Fruit fly (Drosophila melanogaster) whole organism, wandering third instar larva: Measurements from ENCODE around the gene PpV.

Experiments
- Abd-B ChIP-seq: fragments of >200 bp; optimal IDR thresholded peaks from 2 replicates; lab custom pipeline; 2017; ENCODE audit warnings: missing biosample characterization, missing genetic modification characterization
- CG32264 ChIP-seq: fragments of 200-800 bp; sonication (Bioruptor generic); optimal IDR thresholded peaks from 2 replicates; lab custom pipeline; 2016; ENCODE audit warnings: missing biosample characterization, missing genetic modification characterization
- CG9705 ChIP-seq: fragments of 200-800 bp; sonication (Bioruptor generic); optimal IDR thresholded peaks from 2 replicates; lab custom pipeline; 2018; ENCODE audit warnings: missing biosample characterization, mild to moderate bottlenecking, missing genetic modification characterization
- CrebA ChIP-seq: fragments of 200-800 bp; sonication (Bioruptor generic); optimal IDR thresholded peaks from 2 replicates; lab custom pipeline; 2016; ENCODE audit warnings: missing biosample characterization, mild to moderate bottlenecking, missing genetic modification characterization, borderline replicate concordance
- Dfd ChIP-seq: fragments of >200 bp; optimal IDR thresholded peaks from 2 replicates; lab custom pipeline; 2017; ENCODE audit warnings: missing biosample characterization, missing genetic modification characterization
- Dif ChIP-seq: fragments of 200-275, 200-300 bp; sonication (Bioruptor generic); optimal IDR thresholded peaks from 2 replicates; lab custom pipeline; 2018; ENCODE audit warnings: missing biosample characterization, missing genetic modification characterization; ENCODE audit not compliant: partially characterized antibody
- GATAd ChIP-seq: sonication (Bioruptor generic); optimal IDR thresholded peaks from 2 replicates; lab custom pipeline; 2016; ENCODE audit warnings: missing biosample characterization, missing genetic modification characterization
- HLH106 ChIP-seq: fragments of 200-800 bp; optimal IDR thresholded peaks from 3 replicates; lab custom pipeline; 2019; ENCODE audit warnings: missing biosample characterization, mild to moderate bottlenecking, missing genetic modification characterization, moderate library complexity
- Hnf4 ChIP-seq: fragments of 200-800 bp; sonication (Bioruptor generic); optimal IDR thresholded peaks from 2 replicates; lab custom pipeline; 2016; ENCODE audit warnings: missing biosample characterization, mild to moderate bottlenecking, missing genetic modification characterization
- Hr78 ChIP-seq: fragments of >200 bp; optimal IDR thresholded peaks from 2 replicates; lab custom pipeline; 2017; ENCODE audit warnings: missing biosample characterization, missing genetic modification characterization
- Hr83 ChIP-seq: fragments of 200-300 bp; sonication (Bioruptor generic); optimal IDR thresholded peaks from 2 replicates; lab custom pipeline; 2016; ENCODE audit warnings: missing biosample characterization, mild to moderate bottlenecking, missing genetic modification characterization, moderate library complexity; ENCODE audit not compliant: poor library complexity, severe bottlenecking
- Jra ChIP-seq: sonication (Bioruptor generic); optimal IDR thresholded peaks from 2 replicates; lab custom pipeline; 2016; ENCODE audit warnings: missing biosample characterization, missing genetic modification characterization
- Mio ChIP-seq: sonication (Bioruptor generic); optimal IDR thresholded peaks from 2 replicates; lab custom pipeline; 2016; ENCODE audit warnings: missing biosample characterization, missing genetic modification characterization
- Myc ChIP-seq: fragments of >200 bp; optimal IDR thresholded peaks from 2 replicates; lab custom pipeline; 2017
- N ChIP-seq: fragments of >200 bp; optimal IDR thresholded peaks from 2 replicates; lab custom pipeline; 2018; ENCODE audit warnings: missing biosample characterization, missing external identifiers, missing genetic modification characterization
- OdsH ChIP-seq: fragments of 200-800 bp; sonication (Bioruptor generic); optimal IDR thresholded peaks from 2 replicates; lab custom pipeline; 2016; ENCODE audit warnings: missing biosample characterization, mild to moderate bottlenecking, missing genetic modification characterization
- Rel ChIP-seq, 2 experiments: fragments of 200-800 bp; sonication (Bioruptor generic) in 1 of 2; optimal IDR thresholded peaks; 2 replicates in 1 of 2; 3 replicates in 1 of 2; lab custom pipeline; 2016 to 2019; ENCODE audit warnings: mild to moderate bottlenecking in 2 of 2, missing biosample characterization in 2 of 2, missing genetic modification characterization in 2 of 2, moderate library complexity in 1 of 2
- Sp1 ChIP-seq: fragments of 200-800 bp; sonication (Bioruptor generic); optimal IDR thresholded peaks from 3 replicates; lab custom pipeline; 2019; ENCODE audit warnings: missing biosample characterization, mild to moderate bottlenecking, missing genetic modification characterization, moderate library complexity
- Vsx2 ChIP-seq: fragments of 200-300, 225-300 bp; sonication (Bioruptor generic); optimal IDR thresholded peaks from 2 replicates; lab custom pipeline; 2018; ENCODE audit warnings: missing biosample characterization, missing genetic modification characterization; ENCODE audit not compliant: partially characterized antibody
- br ChIP-seq: fragments of 200-800 bp; sonication (Bioruptor generic); optimal IDR thresholded peaks from 2 replicates; lab custom pipeline; 2016; ENCODE audit warnings: missing biosample characterization, missing genetic modification characterization
- brk ChIP-seq: fragments of 200-800 bp; sonication (Bioruptor generic); optimal IDR thresholded peaks from 2 replicates; lab custom pipeline; 2016; ENCODE audit warnings: missing biosample characterization, mild to moderate bottlenecking, missing genetic modification characterization
- dl ChIP-seq, 2 experiments: fragments of 175-275, 200-275 bp in 1 of 2; fragments of 200-275 bp in 1 of 2; sonication (Bioruptor generic); optimal IDR thresholded peaks; lab custom pipeline; 2018; ENCODE audit warnings: mild to moderate bottlenecking in 2 of 2, missing biosample characterization in 2 of 2, missing genetic modification characterization in 2 of 2, moderate library complexity in 2 of 2; ENCODE audit not compliant: partially characterized antibody in 2 of 2, insufficient read depth in 1 of 2
- dmrt93B ChIP-seq: fragments of 200-800 bp; sonication (Bioruptor generic); optimal IDR thresholded peaks from 2 replicates; lab custom pipeline; 2018; ENCODE audit warnings: missing biosample characterization, mild to moderate bottlenecking, missing genetic modification characterization
- dsf ChIP-seq: sonication (Bioruptor generic); optimal IDR thresholded peaks from 2 replicates; lab custom pipeline; 2016; ENCODE audit warnings: missing biosample characterization, missing genetic modification characterization, borderline replicate concordance
- ey ChIP-seq: fragments of 200-800 bp; sonication (Bioruptor generic); optimal IDR thresholded peaks from 2 replicates; lab custom pipeline; 2016; ENCODE audit warnings: missing biosample characterization, missing genetic modification characterization
- foxo ChIP-seq, 2 experiments: fragments of 200-800 bp; sonication (Bioruptor generic); optimal IDR thresholded peaks; 2 replicates in 1 of 2; 3 replicates in 1 of 2; lab custom pipeline; 2016 to 2017; ENCODE audit warnings: missing biosample characterization in 2 of 2, missing genetic modification characterization in 2 of 2
- fru ChIP-seq: fragments of 200-800 bp; sonication (Bioruptor generic); optimal IDR thresholded peaks from 3 replicates; lab custom pipeline; 2016; ENCODE audit warnings: missing biosample characterization, mild to moderate bottlenecking, missing genetic modification characterization
- h ChIP-seq: fragments of 200-800 bp; sonication (Bioruptor generic); optimal IDR thresholded peaks from 3 replicates; lab custom pipeline; 2016; ENCODE audit warnings: missing biosample characterization, mild to moderate bottlenecking, missing genetic modification characterization
- jim ChIP-seq: fragments of 175-275, 200-325 bp; sonication (Bioruptor generic); optimal IDR thresholded peaks from 2 replicates; lab custom pipeline; 2016; ENCODE audit warnings: missing biosample characterization, mild to moderate bottlenecking, missing genetic modification characterization
- lola ChIP-seq: fragments of >200 bp; optimal IDR thresholded peaks from 2 replicates; lab custom pipeline; 2017; ENCODE audit warnings: missing biosample characterization, missing genetic modification characterization
- pan ChIP-seq: fragments of >200 bp; optimal IDR thresholded peaks from 2 replicates; lab custom pipeline; 2017
- psq ChIP-seq: fragments of 200-800 bp; sonication (Bioruptor generic); optimal IDR thresholded peaks from 3 replicates; lab custom pipeline; 2017; ENCODE audit warnings: missing biosample characterization, mild to moderate bottlenecking, missing genetic modification characterization, moderate library complexity
- rgr ChIP-seq: fragments of 200-800 bp; sonication (Bioruptor generic); optimal IDR thresholded peaks from 3 replicates; lab custom pipeline; 2016; ENCODE audit warnings: missing biosample characterization, mild to moderate bottlenecking, missing genetic modification characterization
- sage ChIP-seq: fragments of 200-800 bp; sonication (Bioruptor generic); optimal IDR thresholded peaks from 2 replicates; lab custom pipeline; 2016; ENCODE audit warnings: missing biosample characterization, mild to moderate bottlenecking, missing genetic modification characterization
- sv ChIP-seq: fragments of 200-800 bp; sonication (Bioruptor generic); optimal IDR thresholded peaks from 3 replicates; lab custom pipeline; 2016; ENCODE audit warnings: missing biosample characterization, missing genetic modification characterization
- tai ChIP-seq: sonication (Bioruptor generic); optimal IDR thresholded peaks from 2 replicates; lab custom pipeline; 2016; ENCODE audit warnings: missing biosample characterization, missing genetic modification characterization
- usp ChIP-seq: fragments of >200 bp; optimal IDR thresholded peaks from 2 replicates; lab custom pipeline; 2017; ENCODE audit warnings: missing biosample characterization, missing genetic modification characterization
- woc ChIP-seq: sonication (Bioruptor generic); optimal IDR thresholded peaks from 2 replicates; lab custom pipeline; 2016; ENCODE audit warnings: missing biosample characterization, mild to moderate bottlenecking, missing genetic modification characterization

PpV gene

dm6 chrX:6332988-6333719 lies 39.6 kb downstream of the PpV start:
- TF ChIP-seq OdsH (GFP tag; lab: Kevin White, UChicago): no peak
- TF ChIP-seq Rel (GFP tag; optimal IDR thresholded peaks at IDR 0.05; lab: Kevin White, UChicago): no peak
- peak; percentile 93 for TF ChIP-seq Rel (tag; optimal IDR thresholded peaks at IDR 0.05; lab: Kevin White, UChicago)
- TF ChIP-seq rgr (GFP tag; lab: Kevin White, UChicago): peak; percentile 2
- TF ChIP-seq dmrt93B: no peak
- peak; percentile 4 for TF ChIP-seq ey
- no peak for TF ChIP-seq sage (GFP tag; lab: Kevin White, UChicago)
- TF ChIP-seq foxo (GFP tag; optimal IDR thresholded peaks at IDR 0.05; lab: Kevin White, UChicago): peak in 1 of 2 experiments; percentile 15
- TF ChIP-seq dl (GFP tag; optimal IDR thresholded peaks at IDR 0.05; lab: Kevin White, UChicago; ENCODE audit: insufficient read depth in 1 of 2, partially characterized antibody in 2 of 2): no peak

DNA sequence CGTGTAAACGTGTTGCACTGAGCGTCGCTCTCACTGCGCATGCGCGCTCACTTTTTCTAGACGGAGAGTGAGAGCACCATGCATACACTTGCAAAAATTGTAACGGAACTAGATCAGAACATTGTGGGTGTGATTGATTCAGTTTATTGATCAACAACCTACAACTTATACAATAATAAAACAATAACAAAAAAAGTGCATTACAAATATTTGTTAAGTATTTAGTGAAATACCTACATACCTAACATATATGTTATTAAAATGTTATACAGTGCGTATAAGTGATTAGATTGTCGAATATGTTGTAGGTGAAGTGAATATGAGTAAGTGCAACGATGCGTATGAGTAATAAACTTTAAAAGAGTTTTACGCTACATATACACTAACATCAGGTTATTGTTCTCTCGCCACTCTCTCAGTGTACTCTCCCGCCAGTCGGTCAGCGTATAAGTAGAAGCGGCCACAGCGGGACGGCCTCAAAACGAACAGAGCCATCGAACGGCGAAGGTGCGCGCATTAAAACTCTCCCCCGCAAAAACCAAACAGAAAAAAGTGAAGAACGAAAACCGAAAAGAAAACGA lies 42.3 kb downstream of the PpV start, which contains the start of gene CG42240:
Gene CG42240 (plus strand): TSS at position 474 of the 581 bp plus-strand sequence.
- TF ChIP-seq Mio (GFP tag; lab: Kevin White, UChicago) (no peak), Vsx2 (GFP tag; lab: Kevin White, UChicago) (no peak), Jra (GFP tag; lab: Kevin White, UChicago) (peak; percentile 53), dl (GFP tag; optimal IDR thresholded peaks at IDR 0.05; lab: Kevin White, UChicago; ENCODE audit: insufficient read depth in 1 of 2, partially characterized antibody in 2 of 2) (peak in 1 of 2 experiments; percentile 24), tai (GFP tag; lab: Kevin White, UChicago) (no peak), sage (GFP tag; lab: Kevin White, UChicago) (peak; percentile 43), h (peak; percentile 92), pan (lab: Kevin White, UChicago) (no peak), Myc (no peak), Rel (GFP tag; optimal IDR thresholded peaks at IDR 0.05; lab: Kevin White, UChicago) (peak; percentile 49), Rel (tag; optimal IDR thresholded peaks at IDR 0.05; lab: Kevin White, UChicago) (peak; percentile 59), N (GFP tag; lab: Kevin White, UChicago) (no peak), Hr78 (no peak), woc (GFP tag; lab: Kevin White, UChicago) (peak; percentile 69), psq (GFP tag; lab: Kevin White, UChicago) (peak; percentile 87), HLH106 (tag; lab: Kevin White, UChicago) (peak; percentile 90), CG9705 (peak; percentile 84), brk (peak; percentile 75), jim (GFP tag; lab: Kevin White, UChicago) (no peak), dsf (GFP tag; lab: Kevin White, UChicago) (peak; percentile 31), sv (GFP tag; lab: Kevin White, UChicago) (peak; percentile 61), Dfd (GFP tag; lab: Kevin White, UChicago) (no peak), Sp1 (GFP tag; lab: Kevin White, UChicago) (peak; percentile 94), rgr (GFP tag; lab: Kevin White, UChicago) (peak; percentile 84), Hnf4 (GFP tag; lab: Kevin White, UChicago) (peak; percentile 75), foxo (GFP tag; optimal IDR thresholded peaks at IDR 0.05; lab: Kevin White, UChicago) (peak; percentile 49 to 90), Hr83 (GFP tag; lab: Kevin White, UChicago) (no peak), CG32264 (GFP tag; lab: Kevin White, UChicago) (peak; percentile 61), fru (peak; percentile 92), dmrt93B (peak; percentile 90), CrebA (GFP tag; lab: Kevin White, UChicago) (peak; percentile 54), Abd-B (GFP tag; lab: Kevin White, UChicago) (no peak), lola (GFP tag; lab: Kevin White, UChicago) (no peak), ey (peak; percentile 87), usp (GFP tag; lab: Kevin White, UChicago) (no peak), br (GFP tag; lab: Kevin White, UChicago) (peak; percentile 87), GATAd (peak; percentile 23), OdsH (GFP tag; lab: Kevin White, UChicago) (peak; percentile 89), Dif (GFP tag; lab: Kevin White, UChicago) (peak; percentile 52)
